Worm (Caenorhabditis elegans) whole organism, L2 larva: ENCODE results near the gene T12B3.3.
"Not testable (repeated sequence)": the region's sequence is repeated elsewhere in the genome, so short reads cannot be mapped to it uniquely, and the experiment has no call there.

ENCODE experiments used
- C34F6.9 ChIP-seq: fragments of 150-350 bp; optimal IDR thresholded peaks from 2 replicates; lab custom pipeline; 2014; ENCODE audit warnings: missing biosample characterization, missing genetic modification characterization
- R02D3.7 ChIP-seq: fragments of 150-350 bp; optimal IDR thresholded peaks from 2 replicates; lab custom pipeline; 2014; ENCODE audit warnings: missing biosample characterization, missing genetic modification characterization
- Y55F3AM.14 ChIP-seq: fragments of 200-800 bp; sonication (Bioruptor generic); optimal IDR thresholded peaks from 2 replicates; lab custom pipeline; 2018; ENCODE audit warnings: mild to moderate bottlenecking, missing genetic modification characterization, missing compliant biosample characterization
- ZK546.5 ChIP-seq: sonication (generic microtip); optimal IDR thresholded peaks from 2 replicates; lab custom pipeline; 2017; ENCODE audit warnings: missing biosample characterization, missing genetic modification characterization
- alr-1 ChIP-seq: fragments of 150-350 bp; optimal IDR thresholded peaks from 2 replicates; lab custom pipeline; 2014; ENCODE audit warnings: missing biosample characterization, missing genetic modification characterization
- ama-1 ChIP-seq: fragments of 150-350 bp; optimal IDR thresholded peaks from 2 replicates; lab custom pipeline; 2018; ENCODE audit warnings: inconsistent platforms
- blmp-1 ChIP-seq: sonication (generic microtip); optimal IDR thresholded peaks from 2 replicates; lab custom pipeline; 2017; ENCODE audit warnings: missing genetic modification characterization, mild to moderate bottlenecking, missing compliant biosample characterization, antibody characterized with exemption, moderate library complexity; ENCODE audit not compliant: insufficient read depth
- crh-2 ChIP-seq: sonication (generic microtip); optimal IDR thresholded peaks from 2 replicates; lab custom pipeline; 2017; ENCODE audit warnings: missing biosample characterization, missing genetic modification characterization
- dmd-4 ChIP-seq: sonication (generic microtip); optimal IDR thresholded peaks from 2 replicates; lab custom pipeline; 2017; ENCODE audit warnings: missing biosample characterization, missing genetic modification characterization
- egl-27 ChIP-seq: sonication (generic microtip); optimal IDR thresholded peaks from 3 replicates; lab custom pipeline; 2017; ENCODE audit warnings: missing biosample characterization, missing genetic modification reagents, missing genetic modification characterization
- elt-3 ChIP-seq: sonication (generic microtip); optimal IDR thresholded peaks from 2 replicates; lab custom pipeline; 2017; ENCODE audit warnings: missing biosample characterization, missing genetic modification characterization
- fos-1 ChIP-seq: fragments of 150-350 bp; optimal IDR thresholded peaks from 2 replicates; lab custom pipeline; 2014; ENCODE audit warnings: missing biosample characterization, missing genetic modification characterization
- lin-11 ChIP-seq: fragments of 150-350 bp; sonication (generic microtip); optimal IDR thresholded peaks from 2 replicates; lab custom pipeline; 2014; ENCODE audit warnings: missing biosample characterization, missing genetic modification characterization, inconsistent platforms, mixed read lengths
- lin-13 ChIP-seq: fragments of 150-350 bp; optimal IDR thresholded peaks from 2 replicates; lab custom pipeline; 2014; ENCODE audit warnings: missing biosample characterization, missing genetic modification reagents, missing genetic modification characterization
- lin-39 ChIP-seq: fragments of 150-350 bp; optimal IDR thresholded peaks from 2 replicates; lab custom pipeline; 2014; ENCODE audit warnings: missing biosample characterization, missing genetic modification reagents, missing genetic modification characterization
- lsy-2 ChIP-seq, 2 experiments: fragments of 150-350 bp in 1 of 2; sonication (generic microtip) in 1 of 2; optimal IDR thresholded peaks; 2 replicates each; lab custom pipeline; 2014 to 2017; ENCODE audit warnings: missing biosample characterization in 2 of 2, missing genetic modification characterization in 2 of 2
- mab-5 ChIP-seq: fragments of 150-350 bp; optimal IDR thresholded peaks from 2 replicates; lab custom pipeline; 2014; ENCODE audit warnings: missing biosample characterization, missing genetic modification characterization
- mbf-1 ChIP-seq: sonication (generic microtip); optimal IDR thresholded peaks from 2 replicates; lab custom pipeline; 2017; ENCODE audit warnings: missing biosample characterization, missing genetic modification characterization
- mdl-1 ChIP-seq, 2 experiments: fragments of 150-350 bp in 1 of 2; sonication (generic microtip) in 1 of 2; optimal IDR thresholded peaks; 2 replicates each; lab custom pipeline; 2017; ENCODE audit warnings: missing biosample characterization in 2 of 2, missing genetic modification characterization in 2 of 2
- nhr-12 ChIP-seq: fragments of 150-350 bp; optimal IDR thresholded peaks from 2 replicates; lab custom pipeline; 2014; ENCODE audit warnings: missing biosample characterization, missing genetic modification characterization
- nhr-129 ChIP-seq: fragments of 150-350 bp; optimal IDR thresholded peaks from 2 replicates; lab custom pipeline; 2014; ENCODE audit warnings: missing biosample characterization, missing genetic modification characterization
- nhr-21 ChIP-seq: fragments of 150-350 bp; optimal IDR thresholded peaks from 2 replicates; lab custom pipeline; 2014; ENCODE audit warnings: missing biosample characterization, missing genetic modification characterization
- nhr-237 ChIP-seq: fragments of 150-350 bp; optimal IDR thresholded peaks from 2 replicates; lab custom pipeline; 2014; ENCODE audit warnings: missing biosample characterization, missing genetic modification characterization
- nhr-25 ChIP-seq: fragments of 150-350 bp; sonication (generic microtip); optimal IDR thresholded peaks from 3 replicates; lab custom pipeline; 2014; ENCODE audit warnings: missing biosample characterization, missing genetic modification characterization
- nhr-6 ChIP-seq: fragments of 150-350 bp; optimal IDR thresholded peaks from 2 replicates; lab custom pipeline; 2014; ENCODE audit warnings: missing biosample characterization, missing genetic modification characterization
- nhr-77 ChIP-seq: fragments of 150-350 bp; optimal IDR thresholded peaks from 2 replicates; lab custom pipeline; 2014; ENCODE audit warnings: missing biosample characterization, missing genetic modification characterization
- peb-1 ChIP-seq: fragments of 150-350 bp; optimal IDR thresholded peaks from 2 replicates; lab custom pipeline; 2014; ENCODE audit warnings: missing biosample characterization, missing genetic modification characterization
- sem-4 ChIP-seq: fragments of 150-350 bp; optimal IDR thresholded peaks from 2 replicates; lab custom pipeline; 2014; ENCODE audit warnings: missing biosample characterization, missing genetic modification reagents, missing genetic modification characterization
- skn-1 ChIP-seq: sonication (generic microtip); optimal IDR thresholded peaks from 2 replicates; lab custom pipeline; 2017; ENCODE audit warnings: missing biosample characterization, missing genetic modification characterization
- sma-3 ChIP-seq: sonication (generic microtip); optimal IDR thresholded peaks from 2 replicates; lab custom pipeline; 2016; ENCODE audit warnings: missing genetic modification reagents, missing genetic modification characterization, missing compliant biosample characterization
- sma-9 ChIP-seq, 2 experiments: fragments of 150-350 bp in 1 of 2; sonication (generic microtip) in 1 of 2; optimal IDR thresholded peaks; 2 replicates each; lab custom pipeline; 2014 to 2016; ENCODE audit warnings: missing genetic modification characterization in 2 of 2, mild to moderate bottlenecking in 1 of 2, missing biosample characterization in 1 of 2, missing compliant biosample characterization in 1 of 2, missing genetic modification reagents in 1 of 2, moderate library complexity in 1 of 2
- unc-39 ChIP-seq: fragments of 150-350 bp; optimal IDR thresholded peaks from 2 replicates; lab custom pipeline; 2014; ENCODE audit warnings: missing biosample characterization, missing genetic modification characterization
- unc-62 ChIP-seq: fragments of 150-350 bp; optimal IDR thresholded peaks from 2 replicates; lab custom pipeline; 2014; ENCODE audit warnings: missing biosample characterization, missing genetic modification reagents, missing genetic modification characterization
- zag-1 ChIP-seq: fragments of 150-350 bp; optimal IDR thresholded peaks from 2 replicates; lab custom pipeline; 2014; ENCODE audit warnings: missing biosample characterization, missing genetic modification characterization
- ztf-1 ChIP-seq: fragments of 200-800 bp; sonication (Bioruptor generic); conservative IDR thresholded peaks from 2 replicates; pipeline ENCODE4 v1.3.6; 2022; ENCODE audit warnings: missing genetic modification characterization, missing compliant biosample characterization

Gene T12B3.3

ce11 chrIV:7342144-7342543, 32.8 kb upstream of the T12B3.3 start:
- TF ChIP-seq nhr-129 (no peak), nhr-77 (tag; lab: Kevin White, UChicago) (no peak), nhr-237 (tag; lab: Kevin White, UChicago) (no peak), blmp-1 (tag; lab: Kevin White, UChicago) (no peak), lin-39 (tag; lab: Kevin White, UChicago) (no peak), sma-3 (GFP tag; lab: Kevin White, UChicago) (no peak), unc-39 (tag; lab: Kevin White, UChicago) (no peak), lsy-2 (tag; optimal IDR thresholded peaks at IDR 0.05; lab: Kevin White, UChicago) (no peak), Y55F3AM.14 (GFP tag; lab: Kevin White, UChicago) (no peak), lin-13 (GFP tag; lab: Kevin White, UChicago) (no peak), dmd-4 (tag; lab: Kevin White, UChicago) (no peak), ama-1 (lab: Kevin White, UChicago) (no peak), nhr-21 (tag; lab: Kevin White, UChicago) (no peak), sma-9 (GFP tag; optimal IDR thresholded peaks at IDR 0.05; lab: Kevin White, UChicago) (no peak), sma-9 (tag; optimal IDR thresholded peaks at IDR 0.05; lab: Kevin White, UChicago) (no peak), mbf-1 (tag; lab: Kevin White, UChicago) (no peak)

ce11 chrIV:7344020-7344419, 30.9 kb upstream of the T12B3.3 start:
- TF ChIP-seq nhr-12 (no peak), lin-11 (tag; lab: Kevin White, UChicago) (no peak), nhr-129 (peak; percentile 29)

DNA sequence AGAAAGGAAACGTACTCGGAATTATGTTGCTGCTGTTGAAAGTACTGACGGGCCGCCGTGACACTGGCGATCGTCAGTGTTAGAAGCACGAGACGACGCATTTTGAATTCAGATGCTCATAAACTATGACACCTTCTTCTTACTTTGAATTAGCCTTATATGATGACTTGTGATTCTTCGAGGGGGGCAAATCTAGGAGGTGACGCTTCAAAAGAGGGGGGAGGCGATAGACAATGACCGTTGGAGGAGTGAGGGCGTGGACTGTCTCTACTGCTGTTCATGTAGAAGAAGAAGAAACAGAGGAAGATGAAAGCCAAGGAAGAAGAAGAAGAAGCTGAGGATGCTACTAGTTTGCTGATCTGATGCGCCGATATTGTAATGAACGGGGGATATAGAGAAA, 28.2 kb upstream of the T12B3.3 start, which contains the start of gene daf-42:
Gene daf-42, minus strand, starts transcription at position 101 of the 400 bp plus-strand sequence.
- TF ChIP-seq peb-1 (no peak), R02D3.7 (tag; lab: Kevin White, UChicago) (no peak), egl-27 (tag; lab: Kevin White, UChicago) (no peak), alr-1 (tag; lab: Kevin White, UChicago) (no peak), Y55F3AM.14 (GFP tag; lab: Kevin White, UChicago) (no peak), nhr-129 (no peak), mdl-1 (tag; optimal IDR thresholded peaks at IDR 0.05; lab: Kevin White, UChicago) (no peak), sem-4 (tag; lab: Kevin White, UChicago) (no peak), nhr-6 (no peak), unc-62 (GFP tag; lab: Kevin White, UChicago) (no peak), unc-39 (tag; lab: Kevin White, UChicago) (no peak), zag-1 (tag; lab: Kevin White, UChicago) (no peak)

ce11 chrIV:7365011-7365410, 9.9 kb upstream of the T12B3.3 start, which contains the start of gene Y40C5A.4:
TSS of gene Y40C5A.4 (minus strand) at chrIV:7365111.
- TF ChIP-seq sem-4, zag-1, mab-5 (tag; lab: Kevin White, UChicago): not testable (repeated sequence)

ce11 chrIV:7376511-7376910, 1.6 kb downstream of the T12B3.3 start, which contains the start of gene T12B3.2:
TSS of gene T12B3.2 (plus strand) at chrIV:7376811.
- TF ChIP-seq unc-62 (GFP tag; lab: Kevin White, UChicago) (no peak), C34F6.9 (tag; lab: Kevin White, UChicago) (no peak), ZK546.5 (tag; lab: Kevin White, UChicago) (no peak), dmd-4 (tag; lab: Kevin White, UChicago) (no peak), nhr-129 (no peak), nhr-21 (tag; lab: Kevin White, UChicago) (no peak), sma-3 (GFP tag; lab: Kevin White, UChicago) (no peak), lin-11 (tag; lab: Kevin White, UChicago) (no peak), fos-1 (no peak)

- TF ChIP-seq skn-1 (tag; lab: Kevin White, UChicago) (no peak), lin-39 (tag; lab: Kevin White, UChicago) (no peak), mdl-1 (tag; optimal IDR thresholded peaks at IDR 0.05; lab: Kevin White, UChicago) (no peak), unc-39 (tag; lab: Kevin White, UChicago) (no peak), nhr-129 (no peak), alr-1 (tag; lab: Kevin White, UChicago) (no peak), elt-3 (tag; lab: Kevin White, UChicago) (no peak), nhr-25 (no peak), sma-9 (GFP tag; optimal IDR thresholded peaks at IDR 0.05; lab: Kevin White, UChicago) (no peak), sma-9 (tag; optimal IDR thresholded peaks at IDR 0.05; lab: Kevin White, UChicago) (no peak), R02D3.7 (tag; lab: Kevin White, UChicago) (no peak), ztf-1 (GFP tag; lab: Robert Waterston, UW) (no peak), crh-2 (no peak)
Measured at ce11 chrIV:7381754-7382153, 6.8 kb downstream of the T12B3.3 start, which contains the start of gene ptp-8. TSS of gene ptp-8 (plus strand) at chrIV:7382054.
